Fruit fly (Drosophila melanogaster) whole organism, embryonic: Measurements from ENCODE around the gene Sym.

Experiments used
- Asciz ChIP-seq: fragments of 200-800 bp; sonication (Bioruptor generic); optimal IDR thresholded peaks from 2 replicates; lab custom pipeline; 2017; ENCODE audit warnings: missing biosample characterization, mild to moderate bottlenecking, missing genetic modification characterization, missing genetic modification reagents
- CG12071 ChIP-seq: fragments of 200-800 bp; sonication (Bioruptor generic); optimal IDR thresholded peaks from 3 replicates; lab custom pipeline; 2018; ENCODE audit warnings: missing biosample characterization, mild to moderate bottlenecking, missing genetic modification characterization
- CG12659 ChIP-seq: fragments of 200-800 bp; sonication (Bioruptor generic); optimal IDR thresholded peaks from 3 replicates; lab custom pipeline; 2017; ENCODE audit warnings: mild to moderate bottlenecking, missing biosample characterization, missing genetic modification reagents, missing genetic modification characterization
- CG14014 ChIP-seq: fragments of 200-800 bp; sonication (Bioruptor generic); IDR thresholded peaks from 2 replicates; pipeline ENCODE4 v1.3.6; 2022; ENCODE audit warnings: missing biosample characterization, missing genetic modification characterization
- CG14667 ChIP-seq: fragments of 200-800 bp; sonication (Bioruptor generic); IDR thresholded peaks from 2 replicates; pipeline ENCODE4 v1.3.6; 2022; ENCODE audit warnings: missing biosample characterization, missing genetic modification characterization
- CG14710 ChIP-seq: fragments of 200-800 bp; sonication (Bioruptor generic); optimal IDR thresholded peaks from 3 replicates; lab custom pipeline; 2019; ENCODE audit warnings: missing biosample characterization, mild to moderate bottlenecking, missing genetic modification characterization, moderate library complexity
- CG15601 ChIP-seq: fragments of 200-800 bp; sonication (Bioruptor generic); optimal IDR thresholded peaks from 3 replicates; lab custom pipeline; 2019; ENCODE audit warnings: missing biosample characterization, mild to moderate bottlenecking, missing genetic modification characterization, moderate library complexity
- CG17802 ChIP-seq: fragments of 200-800 bp; sonication (Bioruptor generic); optimal IDR thresholded peaks from 2 replicates; lab custom pipeline; 2018; ENCODE audit warnings: missing biosample characterization, mild to moderate bottlenecking, missing genetic modification characterization, moderate library complexity
- CG2120 ChIP-seq: fragments of 200-800 bp; sonication (Bioruptor generic); optimal IDR thresholded peaks from 3 replicates; lab custom pipeline; 2016; ENCODE audit warnings: missing biosample characterization, missing genetic modification characterization
- CG2889 ChIP-seq: fragments of 200-800 bp; sonication (Bioruptor generic); IDR thresholded peaks from 3 replicates; pipeline ENCODE4 v1.3.6; 2022; ENCODE audit warnings: missing biosample characterization, missing genetic modification characterization
- CG31224 ChIP-seq: fragments of 200-800 bp; sonication (Bioruptor generic); IDR thresholded peaks from 2 replicates; pipeline ENCODE4 v1.3.6; 2022; ENCODE audit warnings: missing biosample characterization, missing genetic modification characterization
- CG6791 ChIP-seq: fragments of 200-800 bp; sonication (Bioruptor generic); IDR thresholded peaks from 3 replicates; pipeline ENCODE4 v1.3.6; 2022; ENCODE audit warnings: missing biosample characterization, missing genetic modification characterization; ENCODE audit not compliant: partially characterized antibody
- CG9932 ChIP-seq: fragments of 200-800 bp; sonication (Bioruptor generic); IDR thresholded peaks from 2 replicates; pipeline ENCODE4 v1.3.6; 2022; ENCODE audit warnings: missing biosample characterization, missing genetic modification characterization
- Dek ChIP-seq: fragments of 200-800 bp; sonication (Bioruptor generic); optimal IDR thresholded peaks from 3 replicates; lab custom pipeline; 2019; ENCODE audit warnings: missing biosample characterization, mild to moderate bottlenecking, missing genetic modification characterization, moderate library complexity
- E2f1 ChIP-seq: fragments of 200-800 bp; sonication (Bioruptor generic); IDR thresholded peaks from 2 replicates; pipeline ENCODE4 v1.3.6; 2022; ENCODE audit warnings: missing biosample characterization, missing genetic modification characterization
- Eip74EF ChIP-seq, 2 experiments: fragments of 200-800 bp in 1 of 2; fragments of >200 bp in 1 of 2; sonication (Bioruptor generic) in 1 of 2; optimal IDR thresholded peaks; 2 replicates each; lab custom pipeline; 2017 to 2019; ENCODE audit warnings: missing biosample characterization in 2 of 2, missing genetic modification characterization in 2 of 2, mild to moderate bottlenecking in 1 of 2, moderate library complexity in 1 of 2
- GATAe ChIP-seq: fragments of 200-800 bp; sonication (Bioruptor generic); conservative IDR thresholded peaks from 2 replicates; pipeline ENCODE4 v1.3.6; 2022; ENCODE audit warnings: missing biosample characterization, missing genetic modification characterization
- Gsc ChIP-seq: fragments of 200-800 bp; sonication (Bioruptor generic); IDR thresholded peaks from 2 replicates; pipeline ENCODE4 v1.3.6; 2022; ENCODE audit warnings: missing biosample characterization, missing genetic modification characterization
- HmgZ ChIP-seq: fragments of 200-800 bp; sonication (Bioruptor generic); optimal IDR thresholded peaks from 2 replicates; lab custom pipeline; 2018; ENCODE audit warnings: missing biosample characterization, mild to moderate bottlenecking, missing genetic modification characterization
- Lhr ChIP-seq: fragments of 200-800 bp; sonication (Bioruptor generic); optimal IDR thresholded peaks from 3 replicates; lab custom pipeline; 2017; ENCODE audit warnings: mild to moderate bottlenecking, missing biosample characterization, missing genetic modification reagents, missing genetic modification characterization
- Myb ChIP-seq: fragments of 200-800 bp; sonication (Bioruptor generic); optimal IDR thresholded peaks from 2 replicates; lab custom pipeline; 2016; ENCODE audit warnings: missing biosample characterization, missing genetic modification characterization
- Opbp ChIP-seq: fragments of 200-800 bp; sonication (Bioruptor generic); IDR thresholded peaks from 3 replicates; pipeline ENCODE4 v1.3.6; 2022; ENCODE audit warnings: missing biosample characterization, missing genetic modification characterization; ENCODE audit not compliant: partially characterized antibody
- Scr ChIP-seq: fragments of 200-800 bp; sonication (Bioruptor generic); IDR thresholded peaks from 2 replicates; pipeline ENCODE4 v1.3.6; 2022; ENCODE audit warnings: missing biosample characterization, missing genetic modification characterization; ENCODE audit not compliant: partially characterized antibody
- Spps ChIP-seq: fragments of 200-800 bp; sonication (Bioruptor generic); optimal IDR thresholded peaks from 2 replicates; lab custom pipeline; 2018; ENCODE audit warnings: missing biosample characterization, mild to moderate bottlenecking, missing genetic modification characterization
- Xrp1 ChIP-seq: fragments of 200-800 bp; sonication (Bioruptor generic); IDR thresholded peaks from 2 replicates; pipeline ENCODE4 v1.3.6; 2022; ENCODE audit warnings: missing biosample characterization, missing genetic modification characterization
- abd-A ChIP-seq: fragments of 200-800 bp; sonication (Bioruptor generic); optimal IDR thresholded peaks from 3 replicates; lab custom pipeline; 2019; ENCODE audit warnings: missing biosample characterization, mild to moderate bottlenecking, missing genetic modification characterization, moderate library complexity
- ara ChIP-seq: fragments of 200-800 bp; sonication (Bioruptor generic); IDR thresholded peaks from 2 replicates; pipeline ENCODE4 v1.3.6; 2022; ENCODE audit warnings: missing biosample characterization, missing genetic modification characterization
- ash1 ChIP-seq: fragments of 200-800 bp; sonication (Bioruptor generic); optimal IDR thresholded peaks from 2 replicates; lab custom pipeline; 2018; ENCODE audit warnings: missing biosample characterization, mild to moderate bottlenecking, missing genetic modification characterization
- bcd ChIP-seq: fragments of 200-800 bp; sonication (Bioruptor generic); optimal IDR thresholded peaks from 2 replicates; lab custom pipeline; 2017; ENCODE audit warnings: missing biosample characterization, mild to moderate bottlenecking, missing genetic modification characterization
- cas ChIP-seq: fragments of 200-800 bp; sonication (Bioruptor generic); IDR thresholded peaks from 2 replicates; pipeline ENCODE4 v1.3.6; 2022; ENCODE audit warnings: missing biosample characterization, missing genetic modification characterization
- crc ChIP-seq: fragments of 200-800 bp; sonication (Bioruptor generic); optimal IDR thresholded peaks from 2 replicates; lab custom pipeline; 2016; ENCODE audit warnings: missing biosample characterization, missing genetic modification characterization
- dimm ChIP-seq: fragments of 200-800 bp; sonication (Bioruptor generic); IDR thresholded peaks from 2 replicates; pipeline ENCODE4 v1.3.6; 2022; ENCODE audit warnings: missing biosample characterization, missing genetic modification characterization
- dpn ChIP-seq, 2 experiments: fragments of 200-800 bp; sonication (Bioruptor generic); optimal IDR thresholded peaks; 3 replicates each; lab custom pipeline; 2016; ENCODE audit warnings: missing biosample characterization in 2 of 2, missing genetic modification characterization in 2 of 2
- dysf ChIP-seq: fragments of 200-800 bp; sonication (Bioruptor generic); IDR thresholded peaks from 3 replicates; pipeline ENCODE4 v1.3.6; 2022; ENCODE audit warnings: missing biosample characterization, missing genetic modification characterization
- eve ChIP-seq, 2 experiments: fragments of >200 bp; optimal IDR thresholded peaks; 2 replicates each; lab custom pipeline; 2017; ENCODE audit warnings: missing biosample characterization in 2 of 2, missing genetic modification characterization in 2 of 2
- fd102C ChIP-seq: fragments of 200-800 bp; sonication (Bioruptor generic); optimal IDR thresholded peaks from 2 replicates; lab custom pipeline; 2018; ENCODE audit warnings: missing biosample characterization, mild to moderate bottlenecking, missing genetic modification characterization, moderate library complexity
- grau ChIP-seq: fragments of 200-800 bp; optimal IDR thresholded peaks from 3 replicates; lab custom pipeline; 2019; ENCODE audit warnings: missing biosample characterization, mild to moderate bottlenecking, missing genetic modification characterization, moderate library complexity
- gsb ChIP-seq: fragments of 200-800 bp; sonication (Bioruptor generic); IDR thresholded peaks from 2 replicates; pipeline ENCODE4 v1.3.6; 2022; ENCODE audit warnings: missing biosample characterization, missing genetic modification characterization
- her ChIP-seq: fragments of 200-800 bp; sonication (Bioruptor generic); optimal IDR thresholded peaks from 2 replicates; lab custom pipeline; 2016; ENCODE audit warnings: missing biosample characterization, missing genetic modification characterization
- kay ChIP-seq: fragments of 200-800 bp; sonication (Bioruptor generic); optimal IDR thresholded peaks from 2 replicates; lab custom pipeline; 2016; ENCODE audit warnings: missing biosample characterization, missing genetic modification characterization
- lab ChIP-seq: fragments of 200-800 bp; sonication (Bioruptor generic); optimal IDR thresholded peaks from 3 replicates; lab custom pipeline; 2017; ENCODE audit warnings: missing biosample characterization, missing genetic modification characterization, mild to moderate bottlenecking, moderate library complexity, missing genetic modification reagents
- onecut ChIP-seq: fragments of 200-800 bp; sonication (Bioruptor generic); IDR thresholded peaks from 2 replicates; pipeline ENCODE4 v1.3.6; 2022; ENCODE audit warnings: missing biosample characterization, missing genetic modification characterization
- org-1 ChIP-seq: fragments of 200-800 bp; sonication (Bioruptor generic); optimal IDR thresholded peaks from 2 replicates; lab custom pipeline; 2017; ENCODE audit warnings: missing biosample characterization, missing genetic modification characterization
- phol ChIP-seq: fragments of 200-800 bp; sonication (Bioruptor generic); optimal IDR thresholded peaks from 3 replicates; lab custom pipeline; 2018; ENCODE audit warnings: missing biosample characterization, mild to moderate bottlenecking, missing genetic modification characterization, moderate library complexity
- sc ChIP-seq, 3 experiments: fragments of >200 bp in 2 of 3; fragments of 200-800 bp in 1 of 3; sonication (Bioruptor generic) in 1 of 3; optimal IDR thresholded peaks; 2 replicates in 2 of 3; 3 replicates in 1 of 3; lab custom pipeline; 2017; ENCODE audit warnings: mild to moderate bottlenecking in 1 of 3, missing biosample characterization in 1 of 3, missing genetic modification characterization in 1 of 3, missing genetic modification reagents in 1 of 3
- schlank ChIP-seq: fragments of 200-800 bp; sonication (Bioruptor generic); optimal IDR thresholded peaks from 2 replicates; lab custom pipeline; 2018; ENCODE audit warnings: missing biosample characterization, mild to moderate bottlenecking, missing genetic modification characterization
- sens-2 ChIP-seq: fragments of 200-800 bp; sonication (Bioruptor generic); IDR thresholded peaks from 2 replicates; pipeline ENCODE4 v1.3.6; 2022; ENCODE audit warnings: missing biosample characterization, missing genetic modification characterization
- usp ChIP-seq: fragments of >200 bp; optimal IDR thresholded peaks from 2 replicates; lab custom pipeline; 2017; ENCODE audit warnings: missing biosample characterization, missing genetic modification characterization
- vvl ChIP-seq: fragments of 200-800 bp; sonication (Bioruptor generic); IDR thresholded peaks from 2 replicates; pipeline ENCODE4 v1.3.6; 2022; ENCODE audit warnings: missing biosample characterization, missing genetic modification characterization

Sym gene

dm6 chr3R:5736305-5736869 lies 5.9 kb downstream of the Sym start, which contains the start of the genes CG2100 and CG1236 (continued):
- no peak for TF ChIP-seq ash1 (GFP tag; lab: Kevin White, UChicago)
- peak; percentile 76 for TF ChIP-seq Spps
- peak; percentile 47 for TF ChIP-seq Lhr
- peak; percentile 91 for TF ChIP-seq bcd (GFP tag; lab: Kevin White, UChicago)
- peak; percentile 77 for TF ChIP-seq Asciz (GFP tag; lab: Kevin White, UChicago)
- TF ChIP-seq HmgZ (tag; lab: Kevin White, UChicago), result peak; percentile 58
- peak; percentile 68 for TF ChIP-seq onecut (GFP tag; lab: Robert Waterston, UW)
- TF ChIP-seq dysf (GFP tag; lab: Robert Waterston, UW), result peak; percentile 87
- TF ChIP-seq Myb (GFP tag; lab: Kevin White, UChicago), result peak; percentile 32
- TF ChIP-seq CG2889 (GFP tag; lab: Robert Waterston, UW), result peak; percentile 49; the same call in 1 of the 3 replicates
- TF ChIP-seq Xrp1 (GFP tag; lab: Robert Waterston, UW), result peak; percentile 83
- TF ChIP-seq vvl (GFP tag; lab: Robert Waterston, UW), result peak; percentile 76; the same call in 1 of the 2 replicates
- peak; percentile 23; the same call in 1 of the 2 replicates for TF ChIP-seq CG14667 (GFP tag; lab: Robert Waterston, UW)
- peak; percentile 72 for TF ChIP-seq CG2120 (GFP tag; lab: Kevin White, UChicago)
- peak; percentile 24 for TF ChIP-seq kay (GFP tag; lab: Kevin White, UChicago)
- TF ChIP-seq E2f1 (GFP tag; lab: Robert Waterston, UW), result peak; percentile 81
- no peak for TF ChIP-seq Opbp (GFP tag; lab: Robert Waterston, UW)
- TF ChIP-seq CG17802 (tag; lab: Kevin White, UChicago), result peak; percentile 10
- TF ChIP-seq grau, result peak; percentile 89
- no peak for TF ChIP-seq lab (GFP tag; lab: Kevin White, UChicago)
- TF ChIP-seq CG12071 (GFP tag; lab: Kevin White, UChicago), result no peak
- no peak for TF ChIP-seq fd102C (GFP tag; lab: Kevin White, UChicago)
- peak; percentile 51 to 84 for TF ChIP-seq dpn (GFP tag; optimal IDR thresholded peaks at IDR 0.05; lab: Kevin White, UChicago)
- peak; percentile 91 for TF ChIP-seq phol (tag; lab: Kevin White, UChicago)
- no peak for TF ChIP-seq her (GFP tag; lab: Kevin White, UChicago)
- peak; percentile 86 for TF ChIP-seq Dek (tag; lab: Kevin White, UChicago)
- peak in 1 of 2 experiments; percentile 83 for TF ChIP-seq Eip74EF (GFP tag; optimal IDR thresholded peaks at IDR 0.05; lab: Kevin White, UChicago)
- TF ChIP-seq dimm (GFP tag; lab: Robert Waterston, UW), result peak; percentile 43; the same call in 1 of the 2 replicates
- peak; percentile 88 for TF ChIP-seq CG15601 (tag; lab: Kevin White, UChicago)
- peak; percentile 59 for TF ChIP-seq CG14014 (GFP tag; lab: Robert Waterston, UW)
- no peak; the same call in 1 of the 2 replicates for TF ChIP-seq sens-2 (GFP tag; lab: Robert Waterston, UW)
- no peak for TF ChIP-seq crc (GFP tag; lab: Kevin White, UChicago)
- no peak for TF ChIP-seq eve (GFP tag; optimal IDR thresholded peaks at IDR 0.05; lab: Kevin White, UChicago)
- TF ChIP-seq abd-A, result no peak
- peak; percentile 74 for TF ChIP-seq CG9932 (GFP tag; lab: Robert Waterston, UW)
- TF ChIP-seq sc (optimal IDR thresholded peaks at IDR 0.05; lab: Kevin White, UChicago), result no peak
- TF ChIP-seq sc (GFP tag; optimal IDR thresholded peaks at IDR 0.05; lab: Kevin White, UChicago), result peak; percentile 85
- TF ChIP-seq ara (GFP tag; lab: Robert Waterston, UW), result peak; percentile 50; the same call in 1 of the 2 replicates
- no peak for TF ChIP-seq GATAe
- TF ChIP-seq CG31224, result peak; percentile 72; the same call in 1 of the 2 replicates
- no peak for TF ChIP-seq Scr (GFP tag; lab: Robert Waterston, UW)
- TF ChIP-seq usp, result no peak
- TF ChIP-seq CG14710 (tag; lab: Kevin White, UChicago), result peak; percentile 91
- no peak for TF ChIP-seq gsb (GFP tag; lab: Robert Waterston, UW)
- TF ChIP-seq org-1 (GFP tag; lab: Kevin White, UChicago), result peak; percentile 68
- peak; percentile 93 for TF ChIP-seq CG12659 (GFP tag; lab: Kevin White, UChicago)
- TF ChIP-seq CG6791 (GFP tag; lab: Robert Waterston, UW), result no peak
- peak; percentile 46; the same call in 1 of the 2 replicates for TF ChIP-seq cas (GFP tag; lab: Robert Waterston, UW)
- no peak for TF ChIP-seq Gsc (GFP tag; lab: Robert Waterston, UW)
- TF ChIP-seq schlank (tag; lab: Kevin White, UChicago), result no peak
